Fruit fly (Drosophila melanogaster): Measurements from ENCODE around the gene Unc-76.

Unc-76 gene

DNA sequence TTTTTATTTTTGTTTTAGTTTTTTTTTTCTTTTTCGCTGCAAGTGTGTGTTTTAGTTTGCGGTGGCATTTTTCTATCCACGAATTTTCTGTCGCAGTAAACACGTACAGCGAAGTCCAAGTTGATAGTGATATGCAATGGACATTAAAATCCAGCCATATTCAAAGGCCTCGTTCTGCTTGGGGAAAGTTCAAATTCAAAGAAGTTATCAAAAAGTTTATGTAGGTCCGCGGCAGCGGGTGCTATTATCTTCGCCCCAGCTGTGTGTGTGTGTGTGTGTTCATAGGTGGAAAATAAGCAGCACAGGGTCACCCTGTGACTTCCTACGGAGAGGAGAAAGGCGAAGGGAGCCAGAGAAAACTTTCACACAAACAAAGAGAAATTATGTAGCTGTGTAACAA is 7.1 kb downstream of the Unc-76 start (continued):
- TF ChIP-seq Xrp1 (GFP tag; IDR thresholded peaks at IDR 0.05): peak; percentile 64; the same call in 1 of the 2 replicates
- no peak for TF ChIP-seq D19B (GFP tag; optimal IDR thresholded peaks at IDR 0.05)
- TF ChIP-seq Lhr (GFP tag; optimal IDR thresholded peaks at IDR 0.05): peak; percentile 4
- no peak for TF ChIP-seq nerfin-2 (GFP tag; IDR thresholded peaks at IDR 0.05; ENCODE audit: partially characterized antibody)
- TF ChIP-seq CG17328 (GFP tag; IDR thresholded peaks at IDR 0.05): peak; percentile 77
- peak; percentile 54 for TF ChIP-seq PHDP (tag; optimal IDR thresholded peaks at IDR 0.05)
- peak; percentile 47 for TF ChIP-seq CG2875 (GFP tag; optimal IDR thresholded peaks at IDR 0.05)
- no peak for TF ChIP-seq da (GFP tag; optimal IDR thresholded peaks at IDR 0.05)
- TF ChIP-seq grau (tag; optimal IDR thresholded peaks at IDR 0.05): peak; percentile 60
- TF ChIP-seq sisA (GFP tag; IDR thresholded peaks at IDR 0.05): peak; percentile 65
- TF ChIP-seq CG9437 (GFP tag; optimal IDR thresholded peaks at IDR 0.05): peak; percentile 24
- TF ChIP-seq CG4854 (GFP tag; optimal IDR thresholded peaks at IDR 0.05): no peak
- TF ChIP-seq NC2β (GFP tag; optimal IDR thresholded peaks at IDR 0.05): no peak
- TF ChIP-seq CG7357 (GFP tag; IDR thresholded peaks at IDR 0.05): peak; percentile 50; the same call in 1 of the 3 replicates
- no peak for TF ChIP-seq CG7372 (GFP tag; IDR thresholded peaks at IDR 0.05)
- TF ChIP-seq wek (GFP tag; optimal IDR thresholded peaks at IDR 0.05): peak; percentile 55
- TF ChIP-seq CG9876 (GFP tag; optimal IDR thresholded peaks at IDR 0.05): no peak
- no peak for TF ChIP-seq CG6654 (GFP tag; optimal IDR thresholded peaks at IDR 0.05)
- no peak for TF ChIP-seq eve (GFP tag; optimal IDR thresholded peaks at IDR 0.05)
- no peak for TF ChIP-seq Dref (GFP tag; IDR thresholded peaks at IDR 0.05)
- TF ChIP-seq CG1602 (GFP tag; optimal IDR thresholded peaks at IDR 0.05): peak; percentile 46
- TF ChIP-seq CG18619 (GFP tag; optimal IDR thresholded peaks at IDR 0.05): peak; percentile 71
- TF ChIP-seq Nf-YB (GFP tag; optimal IDR thresholded peaks at IDR 0.05): peak; percentile 36
- TF ChIP-seq dpn (GFP tag; optimal IDR thresholded peaks at IDR 0.05): peak; percentile 24 to 70
- peak; percentile 46 for TF ChIP-seq salm (tag; optimal IDR thresholded peaks at IDR 0.05)
- TF ChIP-seq CG11695 (GFP tag; IDR thresholded peaks at IDR 0.05): peak; percentile 53; the same call in 1 of the 3 replicates
- TF ChIP-seq Hr51 (GFP tag; optimal IDR thresholded peaks at IDR 0.05): peak in 1 of 2 experiments; percentile 71
- TF ChIP-seq cato (GFP tag; optimal IDR thresholded peaks at IDR 0.05; ENCODE audit: borderline replicate concordance): no peak
- TF ChIP-seq CG34224 (GFP tag; IDR thresholded peaks at IDR 0.05; ENCODE audit: partially characterized antibody): no peak
- peak; percentile 38 for TF ChIP-seq CG7786 (GFP tag; optimal IDR thresholded peaks at IDR 0.05)
- TF ChIP-seq NFAT (GFP tag; IDR thresholded peaks at IDR 0.05): no peak; the same call in 1 of the 2 replicates
- TF ChIP-seq Jarid2 (GFP tag; optimal IDR thresholded peaks at IDR 0.05): no peak
- TF ChIP-seq CG8388 (GFP tag; optimal IDR thresholded peaks at IDR 0.05): peak; percentile 70
- TF ChIP-seq z (GFP tag; IDR thresholded peaks at IDR 0.05): no peak
- TF ChIP-seq CG10565 (GFP tag; optimal IDR thresholded peaks at IDR 0.05): no peak
- TF ChIP-seq Optix (GFP tag; IDR thresholded peaks at IDR 0.05): peak; percentile 67
- TF ChIP-seq CG12299 (tag; optimal IDR thresholded peaks at IDR 0.05): no peak
- TF ChIP-seq CG15601 (tag; optimal IDR thresholded peaks at IDR 0.05): peak; percentile 43
- TF ChIP-seq Usf (GFP tag; optimal IDR thresholded peaks at IDR 0.05): no peak
- TF ChIP-seq CG32767 (GFP tag; IDR thresholded peaks at IDR 0.05): peak; percentile 53; the same call in 1 of the 2 replicates
- no peak for TF ChIP-seq CG17912 (GFP tag; optimal IDR thresholded peaks at IDR 0.05)
- peak; percentile 36 for TF ChIP-seq tx (GFP tag; optimal IDR thresholded peaks at IDR 0.05)
- TF ChIP-seq CG10147 (GFP tag; optimal IDR thresholded peaks at IDR 0.05): no peak
- TF ChIP-seq CG30020 (tag; optimal IDR thresholded peaks at IDR 0.05): no peak
- no peak for TF ChIP-seq CG15696 (tag; optimal IDR thresholded peaks at IDR 0.05)
- TF ChIP-seq NK7.1 (GFP tag; optimal IDR thresholded peaks at IDR 0.05): no peak
- TF ChIP-seq CG7839 (tag; optimal IDR thresholded peaks at IDR 0.05): peak; percentile 69
- peak; percentile 82 for TF ChIP-seq ken (GFP tag; IDR thresholded peaks at IDR 0.05)
- peak; percentile 68 for TF ChIP-seq Oli (tag; optimal IDR thresholded peaks at IDR 0.05)
- TF ChIP-seq onecut (GFP tag; IDR thresholded peaks at IDR 0.05): 0 out of 2 replicates have a peak, but pooled peaks have one; percentile 27
- no peak for TF ChIP-seq CG4404 (GFP tag; IDR thresholded peaks at IDR 0.05)
